Fruit fly (Drosophila melanogaster): ENCODE results near the gene Nipsnap.
A peak's percentile ranks its signal among the peaks of the same experiment; 100 is the strongest.

Gene Nipsnap

dm6 chrX:16096488-16096887 lies 23.1 kb upstream of the Nipsnap start (continued):
- TF ChIP-seq tx (GFP tag; optimal IDR thresholded peaks at IDR 0.05) (no peak), CG5953 (GFP tag; IDR thresholded peaks at IDR 0.05) (no peak), Rfx (GFP tag; IDR thresholded peaks at IDR 0.05) (peak; percentile 49; the same call in 1 of the 2 replicates), ci (GFP tag; IDR thresholded peaks at IDR 0.05) (0 out of 3 replicates have a peak, but pooled peaks have one; percentile 26), CG42726 (GFP tag; IDR thresholded peaks at IDR 0.05; ENCODE audit: partially characterized antibody) (peak; percentile 87), z (GFP tag; IDR thresholded peaks at IDR 0.05) (no peak), usp (GFP tag; optimal IDR thresholded peaks at IDR 0.05) (no peak), CG7963 (GFP tag; IDR thresholded peaks at IDR 0.05; ENCODE audit: partially characterized antibody) (peak; percentile 56; the same call in 1 of the 3 replicates), CG33213 (GFP tag; optimal IDR thresholded peaks at IDR 0.05) (peak; percentile 67), sob (GFP tag; IDR thresholded peaks at IDR 0.05) (peak; percentile 35; the same call in 1 of the 2 replicates), CG14710 (tag; optimal IDR thresholded peaks at IDR 0.05) (peak; percentile 52), pan (optimal IDR thresholded peaks at IDR 0.05) (no peak), pan (GFP tag; optimal IDR thresholded peaks at IDR 0.05 in 1 of 2, IDR thresholded peaks at IDR 0.05 in 1 of 2) (no peak), H15 (GFP tag; IDR thresholded peaks at IDR 0.05) (no peak), CG11504 (tag; optimal IDR thresholded peaks at IDR 0.05) (peak; percentile 20), CG11723 (GFP tag; optimal IDR thresholded peaks at IDR 0.05) (no peak), Hmr (GFP tag; optimal IDR thresholded peaks at IDR 0.05) (peak; percentile 45), CG2202 (tag; optimal IDR thresholded peaks at IDR 0.05) (no peak), HmgZ (tag; optimal IDR thresholded peaks at IDR 0.05) (peak; percentile 61), Doc3 (GFP tag; IDR thresholded peaks at IDR 0.05; ENCODE audit: partially characterized antibody) (peak; percentile 38; the same call in 1 of the 3 replicates), fd102C (GFP tag; optimal IDR thresholded peaks at IDR 0.05) (no peak), CG12155 (GFP tag; optimal IDR thresholded peaks at IDR 0.05) (peak; percentile 36), stwl (tag; optimal IDR thresholded peaks at IDR 0.05) (peak; percentile 66), CG34376 (GFP tag; optimal IDR thresholded peaks at IDR 0.05) (peak; percentile 25), pum (GFP tag; optimal IDR thresholded peaks at IDR 0.05) (no peak), CG7372 (GFP tag; IDR thresholded peaks at IDR 0.05) (no peak), CG34224 (GFP tag; IDR thresholded peaks at IDR 0.05; ENCODE audit: partially characterized antibody) (peak; percentile 58), pita (GFP tag; optimal IDR thresholded peaks at IDR 0.05) (peak; percentile 89), CG11398 (GFP tag; optimal IDR thresholded peaks at IDR 0.05) (no peak), fd3F (GFP tag; optimal IDR thresholded peaks at IDR 0.05) (no peak), sens (GFP tag) (peak; percentile 84), bigmax (GFP tag; optimal IDR thresholded peaks at IDR 0.05) (peak; percentile 33), CG3281 (GFP tag; optimal IDR thresholded peaks at IDR 0.05) (no peak), nerfin-1 (tag; optimal IDR thresholded peaks at IDR 0.05) (no peak), jigr1 (GFP tag; IDR thresholded peaks at IDR 0.05) (no peak), pzg (GFP tag; optimal IDR thresholded peaks at IDR 0.05) (peak; percentile 87), CG12769 (tag; optimal IDR thresholded peaks at IDR 0.05) (peak; percentile 50), Abd-B (GFP tag; optimal IDR thresholded peaks at IDR 0.05) (peak; percentile 69), CG10147 (GFP tag; optimal IDR thresholded peaks at IDR 0.05) (no peak), slou (GFP tag; optimal IDR thresholded peaks at IDR 0.05) (no peak), sug (tag; optimal IDR thresholded peaks at IDR 0.05) (peak; percentile 41), zfh2 (GFP tag; optimal IDR thresholded peaks at IDR 0.05) (no peak), Ada2b (GFP tag; IDR thresholded peaks at IDR 0.05) (no peak), zf30C (GFP tag; optimal IDR thresholded peaks at IDR 0.05) (no peak), CG16813 (GFP tag; IDR thresholded peaks at IDR 0.05; ENCODE audit: partially characterized antibody) (peak; percentile 71), CG30431 (GFP tag; optimal IDR thresholded peaks at IDR 0.05) (no peak), CG30403 (GFP tag; optimal IDR thresholded peaks at IDR 0.05) (peak; percentile 17), CG2889 (GFP tag; IDR thresholded peaks at IDR 0.05) (no peak), CG7357 (GFP tag; IDR thresholded peaks at IDR 0.05) (no peak), CG10979 (tag; optimal IDR thresholded peaks at IDR 0.05) (no peak), CG11093 (GFP tag; IDR thresholded peaks at IDR 0.05) (no peak)

Data from whole organism, embryonic.